Worm (Caenorhabditis elegans) whole organism, L1 larva: ENCODE results near the gene anp-1.
A peak's percentile ranks its signal among the peaks of the same experiment; 100 is the strongest.

Source experiments
- F16B12.6 ChIP-seq: fragments of 150-350 bp; optimal IDR thresholded peaks from 2 replicates; lab custom pipeline; 2014; ENCODE audit warnings: missing biosample characterization, missing genetic modification characterization
- ama-1 ChIP-seq: fragments of 150-350 bp; optimal IDR thresholded peaks from 2 replicates; lab custom pipeline; 2014
- ceh-63 ChIP-seq: fragments of 200-800 bp; sonication (Bioruptor generic); optimal IDR thresholded peaks from 2 replicates; lab custom pipeline; 2018; ENCODE audit warnings: mild to moderate bottlenecking, missing genetic modification characterization, missing compliant biosample characterization
- ceh-82 ChIP-seq, 3 experiments: fragments of 150-350 bp in 1 of 3; sonication (generic microtip) in 2 of 3; optimal IDR thresholded peaks; 2 replicates each; lab custom pipeline; 2014 to 2017; ENCODE audit warnings: missing biosample characterization in 3 of 3, missing genetic modification characterization in 3 of 3
- ceh-88 ChIP-seq: fragments of 200-800 bp; sonication (Bioruptor generic); IDR thresholded peaks from 2 replicates; pipeline ENCODE4 v1.3.6; 2022; ENCODE audit warnings: missing genetic modification characterization, missing compliant biosample characterization
- efl-1 ChIP-seq, 4 experiments: fragments of 150-350 bp; optimal IDR thresholded peaks in 3 of 4; peaks in 1 of 4; 1 replicate in 1 of 4; 2 replicates in 3 of 4; lab custom pipeline; 2014; ENCODE audit warnings: missing biosample characterization in 2 of 4, missing genetic modification characterization in 2 of 4, missing genetic modification reagents in 2 of 4
- egl-13 ChIP-seq: sonication (generic microtip); optimal IDR thresholded peaks from 2 replicates; lab custom pipeline; 2016; ENCODE audit warnings: missing genotype, missing genetic modification reagents, missing genetic modification characterization, missing compliant biosample characterization
- egl-27 ChIP-seq, 2 experiments: fragments of 150-350 bp in 1 of 2; sonication (generic microtip); optimal IDR thresholded peaks; 3 replicates each; lab custom pipeline; 2017 to 2018; ENCODE audit warnings: missing biosample characterization in 2 of 2, missing genetic modification characterization in 2 of 2, missing genetic modification reagents in 2 of 2
- elt-2 ChIP-seq: sonication (generic microtip); optimal IDR thresholded peaks from 2 replicates; lab custom pipeline; 2016; ENCODE audit warnings: missing genetic modification characterization, mild to moderate bottlenecking, inconsistent platforms, missing compliant biosample characterization, missing genetic modification reagents
- hlh-4 ChIP-seq: sonication (generic microtip); optimal IDR thresholded peaks from 2 replicates; lab custom pipeline; 2016; ENCODE audit warnings: mild to moderate bottlenecking, missing genetic modification characterization, missing compliant biosample characterization
- hpl-2 ChIP-seq: fragments of 150-350 bp; optimal IDR thresholded peaks from 2 replicates; lab custom pipeline; 2014; ENCODE audit warnings: missing biosample characterization, missing genetic modification reagents, missing genetic modification characterization
- jun-1 ChIP-seq: fragments of 150-350 bp; optimal IDR thresholded peaks from 2 replicates; lab custom pipeline; 2014; ENCODE audit warnings: missing biosample characterization, missing genetic modification reagents, missing genetic modification characterization
- lin-14 ChIP-seq: fragments of 200-800 bp; sonication (Bioruptor generic); optimal IDR thresholded peaks from 2 replicates; lab custom pipeline; 2018; ENCODE audit warnings: mild to moderate bottlenecking, missing genetic modification characterization, moderate library complexity, missing compliant biosample characterization
- lin-15B ChIP-seq: fragments of 150-350 bp; sonication (generic microtip); optimal IDR thresholded peaks from 3 replicates; lab custom pipeline; 2014; ENCODE audit warnings: missing biosample characterization, missing genetic modification characterization
- lin-35 ChIP-seq, 2 experiments: fragments of 150-350 bp; optimal IDR thresholded peaks; 2 replicates each; lab custom pipeline; 2014; ENCODE audit warnings: missing biosample characterization in 2 of 2, missing genetic modification characterization in 2 of 2, missing genetic modification reagents in 2 of 2
- nhr-11 ChIP-seq: fragments of 150-350 bp; optimal IDR thresholded peaks from 2 replicates; lab custom pipeline; 2014; ENCODE audit warnings: missing biosample characterization, missing genetic modification characterization
- nhr-19 ChIP-seq: fragments of 200-800 bp; sonication (Bioruptor generic); conservative IDR thresholded peaks from 2 replicates; pipeline ENCODE4 v1.3.6; 2022; ENCODE audit warnings: missing genetic modification characterization, missing compliant biosample characterization
- nhr-20 ChIP-seq: sonication (generic microtip); optimal IDR thresholded peaks from 2 replicates; lab custom pipeline; 2016; ENCODE audit warnings: mild to moderate bottlenecking, missing genetic modification characterization, missing compliant biosample characterization
- nhr-71 ChIP-seq: sonication (generic microtip); optimal IDR thresholded peaks from 2 replicates; lab custom pipeline; 2016; ENCODE audit warnings: mild to moderate bottlenecking, missing genetic modification characterization, moderate library complexity, missing compliant biosample characterization
- nhr-84 ChIP-seq: sonication (generic microtip); optimal IDR thresholded peaks from 2 replicates; lab custom pipeline; 2017; ENCODE audit warnings: missing biosample characterization, missing genetic modification characterization
- nhr-85 ChIP-seq: sonication (generic microtip); peaks from one replicate; lab custom pipeline; 2016; ENCODE audit warnings: missing genetic modification characterization, inconsistent platforms, missing compliant biosample characterization
- nhr-90 ChIP-seq: sonication (generic microtip); optimal IDR thresholded peaks from 2 replicates; lab custom pipeline; 2016; ENCODE audit warnings: mild to moderate bottlenecking, missing genetic modification characterization, missing compliant biosample characterization; ENCODE audit not compliant: poor library complexity
- pax-3 ChIP-seq: fragments of 200-800 bp; sonication (Bioruptor generic); optimal IDR thresholded peaks from 2 replicates; lab custom pipeline; 2018; ENCODE audit warnings: mild to moderate bottlenecking, missing genetic modification characterization, moderate library complexity, missing compliant biosample characterization
- pqm-1 ChIP-seq: sonication (generic microtip); optimal IDR thresholded peaks from 3 replicates; lab custom pipeline; 2017; ENCODE audit warnings: missing biosample characterization, missing genetic modification characterization
- skn-1 ChIP-seq: fragments of 150-350 bp; optimal IDR thresholded peaks from 2 replicates; lab custom pipeline; 2014; ENCODE audit warnings: missing biosample characterization, missing genetic modification characterization
- snu-23 ChIP-seq: sonication (generic microtip); optimal IDR thresholded peaks from 2 replicates; lab custom pipeline; 2016; ENCODE audit warnings: missing genetic modification characterization, missing compliant biosample characterization
- unc-98 ChIP-seq: fragments of 200-800 bp; sonication (Bioruptor generic); IDR thresholded peaks from 2 replicates; pipeline ENCODE4 v1.3.6; 2022; ENCODE audit warnings: missing genetic modification characterization, missing compliant biosample characterization
- vab-15 ChIP-seq: sonication (generic microtip); optimal IDR thresholded peaks from 2 replicates; lab custom pipeline; 2017; ENCODE audit warnings: missing genotype, mild to moderate bottlenecking, missing genetic modification characterization, missing compliant biosample characterization
- xbp-1 ChIP-seq: sonication (generic microtip); optimal IDR thresholded peaks from 2 replicates; lab custom pipeline; 2016; ENCODE audit warnings: missing genetic modification characterization, missing compliant biosample characterization

Gene anp-1

ce11 chrV:12819155-12819554, 40.1 kb upstream of the anp-1 start (continued):
- TF ChIP-seq ama-1 (lab: Kevin White, UChicago): no peak
- TF ChIP-seq pax-3 (tag; lab: Kevin White, UChicago): peak; percentile 78
- no peak for TF ChIP-seq unc-98 (GFP tag; lab: Robert Waterston, UW)
- peak; percentile 81 for TF ChIP-seq lin-14 (GFP tag; lab: Kevin White, UChicago)
- TF ChIP-seq ceh-88 (GFP tag; lab: Robert Waterston, UW): no peak
- peak; percentile 56 for TF ChIP-seq nhr-71 (tag; lab: Kevin White, UChicago)
- no peak for TF ChIP-seq efl-1 (optimal IDR thresholded peaks at IDR 0.05; lab: Kevin White, UChicago)
- peak in 1 of 2 experiments; percentile 64 for TF ChIP-seq efl-1 (GFP tag; optimal IDR thresholded peaks at IDR 0.05 in 1 of 2; lab: Kevin White, UChicago)
- TF ChIP-seq pqm-1: no peak
- TF ChIP-seq nhr-85 (tag; lab: Kevin White, UChicago): no peak
- peak; percentile 5 for TF ChIP-seq egl-13
- TF ChIP-seq, all 84 proteins: peak for 19

DNA sequence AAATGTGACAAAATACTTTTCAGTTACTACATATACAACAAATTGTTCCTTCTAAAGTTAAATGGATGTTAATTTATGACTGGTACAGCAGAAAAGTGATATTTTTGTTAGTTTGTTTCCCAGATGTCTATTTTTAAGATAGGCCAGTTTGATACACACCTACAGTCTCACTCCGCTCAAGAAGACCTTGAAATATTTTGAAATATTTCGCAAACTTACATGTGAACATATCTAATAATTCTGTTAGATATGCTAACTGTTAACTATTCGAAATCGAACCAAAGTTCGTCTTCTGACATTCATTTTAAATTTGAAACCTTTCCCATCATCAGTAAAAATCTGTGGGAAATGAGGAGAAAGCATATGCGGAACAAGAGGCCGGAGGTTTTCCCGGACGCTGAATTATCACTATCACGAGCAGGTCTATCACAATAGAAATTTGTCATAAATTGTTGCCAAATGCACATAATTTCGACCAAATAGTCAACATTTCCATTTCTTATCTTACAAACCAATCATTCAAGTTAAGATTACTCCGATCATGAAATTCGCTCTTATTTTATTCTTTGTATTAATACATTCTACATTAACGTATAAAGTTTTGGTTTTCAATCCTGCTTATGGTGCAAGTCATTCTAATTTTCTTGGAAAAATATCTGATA, 39.3 kb upstream of the anp-1 start, which contains the start of the genes ZC443.4 and ugt-18:
Gene ZC443.4, minus strand, starts transcription at position 95 of the 662 bp plus-strand sequence.
Gene ugt-18, plus strand, starts transcription at position 469 of the 662 bp plus-strand sequence.
- TF ChIP-seq pax-3 (tag; lab: Kevin White, UChicago) (no peak), elt-2 (tag; lab: Kevin White, UChicago) (peak; percentile 19)

DNA sequence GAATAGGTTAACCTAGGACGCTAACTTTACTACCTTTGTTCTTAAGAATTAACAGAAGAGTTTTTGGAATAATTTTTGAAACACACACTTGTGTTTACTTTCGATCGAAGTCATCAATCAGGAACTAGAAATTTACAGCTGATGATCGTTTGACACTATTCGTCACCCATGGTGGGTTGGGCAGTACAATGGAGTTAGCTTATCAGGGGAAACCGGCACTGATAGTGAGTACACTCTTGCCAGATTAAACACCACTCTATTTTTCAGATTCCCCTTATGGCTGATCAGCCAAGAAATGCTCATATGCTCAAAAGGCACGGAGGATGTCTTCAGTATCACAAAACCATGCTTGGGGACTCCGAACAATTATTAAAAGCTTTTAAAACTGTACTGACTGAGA, 37.2 kb upstream of the anp-1 start:
- no peak for TF ChIP-seq ceh-63 (GFP tag; lab: Kevin White, UChicago)
- TF ChIP-seq xbp-1 (tag; lab: Kevin White, UChicago): no peak
- TF ChIP-seq nhr-20 (tag; lab: Kevin White, UChicago): peak; percentile 44
- TF ChIP-seq nhr-84 (tag; lab: Kevin White, UChicago): no peak
- no peak for TF ChIP-seq F16B12.6
- TF ChIP-seq elt-2 (tag; lab: Kevin White, UChicago): peak; percentile 64

DNA sequence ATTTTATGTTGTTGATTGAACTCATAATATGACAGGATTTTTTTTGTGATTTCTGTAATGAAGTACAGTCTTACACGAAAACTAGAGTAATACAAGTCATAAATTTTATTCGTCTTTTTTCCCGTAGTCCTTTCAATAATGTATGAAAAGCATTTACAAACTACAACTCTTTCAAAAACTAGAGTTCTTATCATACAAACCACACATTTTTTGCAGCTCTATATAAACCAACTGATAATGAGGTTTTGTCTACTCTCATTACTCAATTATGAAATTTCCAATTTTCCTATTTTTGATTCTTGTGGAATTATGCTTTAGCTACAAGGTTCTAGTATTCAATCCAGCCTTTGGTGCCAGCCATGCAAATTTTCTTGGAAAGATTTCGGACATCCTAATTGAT, 34.5 kb upstream of the anp-1 start, which contains the start of gene ugt-16:
Gene ugt-16, plus strand, starts transcription at position 248 of the 400 bp plus-strand sequence.
- no peak for TF ChIP-seq ama-1 (lab: Kevin White, UChicago)
- TF ChIP-seq hlh-4 (tag; lab: Kevin White, UChicago): no peak
- no peak for TF ChIP-seq nhr-85 (tag; lab: Kevin White, UChicago)
- no peak for TF ChIP-seq snu-23 (GFP tag; lab: Kevin White, UChicago)
- TF ChIP-seq nhr-20 (tag; lab: Kevin White, UChicago): peak; percentile 50
- TF ChIP-seq elt-2 (tag; lab: Kevin White, UChicago): peak; percentile 78

DNA sequence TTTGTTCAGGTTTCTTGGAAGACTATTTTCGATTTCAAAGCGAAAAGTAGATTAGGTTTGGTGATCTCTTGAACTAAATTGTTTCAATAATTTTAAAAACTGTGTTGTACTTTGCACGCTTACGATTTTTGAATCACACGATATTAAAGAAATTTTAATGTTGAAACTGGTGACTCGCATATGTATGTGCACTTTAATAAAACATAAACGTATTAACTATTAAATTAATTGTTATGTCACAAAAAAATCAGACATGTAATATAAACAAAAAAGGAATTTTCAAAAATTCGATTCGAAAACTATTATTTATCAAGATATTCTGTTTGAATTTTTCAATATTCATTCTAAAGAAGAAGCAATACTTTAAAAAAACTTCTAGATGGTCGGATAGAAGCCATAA, 32.0 kb upstream of the anp-1 start, which contains the start of gene ugt-15:
Gene ugt-15, plus strand, starts transcription at position 301 of the 400 bp plus-strand sequence.
- no peak for TF ChIP-seq egl-13
- no peak for TF ChIP-seq nhr-19 (GFP tag; lab: Robert Waterston, UW)
- no peak for TF ChIP-seq lin-15B
- TF ChIP-seq egl-27 (tag; optimal IDR thresholded peaks at IDR 0.05; lab: Kevin White, UChicago): no peak
- no peak for TF ChIP-seq F16B12.6
- TF ChIP-seq lin-35 (GFP tag; optimal IDR thresholded peaks at IDR 0.05; lab: Kevin White, UChicago): no peak
- no peak for TF ChIP-seq nhr-20 (tag; lab: Kevin White, UChicago)
- no peak for TF ChIP-seq ceh-82 (tag; optimal IDR thresholded peaks at IDR 0.05; lab: Kevin White, UChicago)

DNA sequence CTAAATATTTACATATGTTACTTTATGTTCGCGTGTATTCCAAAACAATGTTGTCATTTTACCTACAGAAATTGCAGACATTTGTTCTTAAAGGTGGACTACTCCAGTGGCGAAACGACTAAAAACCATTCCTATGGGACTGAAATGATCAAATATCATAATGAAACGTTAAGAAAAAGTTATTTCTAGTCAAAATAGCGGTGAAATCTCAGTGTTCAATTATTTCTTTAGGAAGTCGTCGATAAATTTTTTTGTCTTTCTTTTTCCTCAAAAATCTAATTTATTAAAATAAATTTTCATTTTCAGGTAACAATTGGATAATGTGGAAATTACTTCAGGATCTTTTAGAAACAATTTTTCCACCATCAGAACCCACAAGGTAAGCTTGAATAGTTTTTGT, 23.9 kb upstream of the anp-1 start, which contains the start of gene C44H9.4:
Gene C44H9.4, plus strand, starts transcription at position 301 of the 400 bp plus-strand sequence.
- TF ChIP-seq nhr-11 (no peak), jun-1 (tag; lab: Kevin White, UChicago) (no peak)

DNA sequence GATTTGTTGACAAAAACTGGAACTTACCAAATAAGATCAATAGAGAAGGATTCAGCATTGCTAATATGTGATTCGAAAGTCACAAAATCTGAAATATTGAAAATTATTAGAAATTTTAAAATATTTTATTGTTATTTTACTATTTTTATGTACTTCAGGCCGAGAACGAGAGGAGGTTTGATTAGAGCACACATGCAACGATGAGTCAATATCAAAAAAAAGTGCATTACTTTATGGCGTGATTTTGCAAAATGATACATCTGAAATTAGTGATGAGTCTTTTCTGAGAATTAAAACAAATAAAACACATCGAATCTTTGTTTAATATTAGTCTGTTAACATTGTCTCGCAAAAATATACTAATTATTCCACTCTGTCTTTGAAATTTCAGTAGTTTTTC, 14.5 kb upstream of the anp-1 start:
- TF ChIP-seq nhr-90 (tag; lab: Kevin White, UChicago): no peak
- TF ChIP-seq egl-27 (tag; optimal IDR thresholded peaks at IDR 0.05; lab: Kevin White, UChicago): no peak
- TF ChIP-seq hpl-2 (GFP tag; lab: Kevin White, UChicago): no peak
- no peak for TF ChIP-seq vab-15 (tag; lab: Kevin White, UChicago)
- no peak for TF ChIP-seq skn-1 (tag; lab: Kevin White, UChicago)
